Worm (Caenorhabditis elegans) whole organism, early embryonic: ENCODE results near the gene lec-2.

Experiments used
- B0310.2 ChIP-seq: sonication (generic microtip); optimal IDR thresholded peaks from 2 replicates; lab custom pipeline; 2016; ENCODE audit warnings: mild to moderate bottlenecking, missing genetic modification characterization, missing compliant biosample characterization
- F13C5.2 ChIP-seq: sonication (generic microtip); optimal IDR thresholded peaks from 2 replicates; lab custom pipeline; 2017; ENCODE audit warnings: mild to moderate bottlenecking, missing genetic modification characterization, inconsistent platforms, missing compliant biosample characterization
- aly-1 ChIP-seq: sonication (generic microtip); optimal IDR thresholded peaks from 2 replicates; lab custom pipeline; 2016; ENCODE audit warnings: missing genetic modification characterization, missing compliant biosample characterization
- ama-1 ChIP-seq: fragments of 150-350 bp; optimal IDR thresholded peaks from 2 replicates; lab custom pipeline; 2014
- ceh-13 ChIP-seq: fragments of 200-800 bp; sonication (Bioruptor generic); optimal IDR thresholded peaks from 2 replicates; lab custom pipeline; 2018; ENCODE audit warnings: mild to moderate bottlenecking, missing genetic modification characterization, missing compliant biosample characterization
- ceh-36 ChIP-seq: sonication (generic microtip); optimal IDR thresholded peaks from 2 replicates; lab custom pipeline; 2016; ENCODE audit warnings: missing genetic modification characterization, inconsistent platforms, missing compliant biosample characterization
- ets-7 ChIP-seq: sonication (generic microtip); optimal IDR thresholded peaks from 2 replicates; lab custom pipeline; 2016; ENCODE audit warnings: missing genotype, missing genetic modification characterization, missing compliant biosample characterization
- flt-1 ChIP-seq: fragments of 200-800 bp; sonication (Bioruptor generic); IDR thresholded peaks from 2 replicates; pipeline ENCODE4 v1.3.6; 2022; ENCODE audit warnings: missing genetic modification characterization, missing compliant biosample characterization
- hmbx-1 ChIP-seq: sonication (generic microtip); optimal IDR thresholded peaks from 2 replicates; lab custom pipeline; 2016; ENCODE audit warnings: mild to moderate bottlenecking, missing genetic modification characterization, missing compliant biosample characterization
- hmg-4 ChIP-seq: fragments of 200-800 bp; sonication (Bioruptor generic); optimal IDR thresholded peaks from 2 replicates; lab custom pipeline; 2018; ENCODE audit warnings: mild to moderate bottlenecking, missing genetic modification characterization, missing compliant biosample characterization
- hnd-1 ChIP-seq: sonication (generic microtip); optimal IDR thresholded peaks from 2 replicates; lab custom pipeline; 2016; ENCODE audit warnings: missing genetic modification characterization, missing compliant biosample characterization
- pes-1 ChIP-seq: fragments of 200-800 bp; sonication (Bioruptor generic); IDR thresholded peaks from 2 replicates; pipeline ENCODE4 v1.3.6; 2022; ENCODE audit warnings: missing genetic modification reagents, missing genetic modification characterization, missing compliant biosample characterization
- scrt-1 ChIP-seq: fragments of 200-800 bp; sonication (Bioruptor generic); IDR thresholded peaks from 2 replicates; pipeline ENCODE4 v1.3.6; 2022; ENCODE audit warnings: missing genetic modification characterization, missing compliant biosample characterization
- sea-1 ChIP-seq: fragments of 200-800 bp; sonication (Bioruptor generic); conservative IDR thresholded peaks from 2 replicates; pipeline ENCODE4 v1.3.6; 2022; ENCODE audit warnings: missing genetic modification characterization, missing compliant biosample characterization
- tbx-11 ChIP-seq: fragments of 200-800 bp; sonication (Bioruptor generic); IDR thresholded peaks from 2 replicates; pipeline ENCODE4 v1.3.6; 2022; ENCODE audit warnings: missing genetic modification characterization, missing compliant biosample characterization
- tbx-37 ChIP-seq: fragments of 200-800 bp; sonication (Bioruptor generic); conservative IDR thresholded peaks from 2 replicates; pipeline ENCODE4 v1.3.6; 2022; ENCODE audit warnings: missing genetic modification reagents, missing genetic modification characterization, missing compliant biosample characterization
- tra-4 ChIP-seq: sonication (generic microtip); optimal IDR thresholded peaks from 2 replicates; lab custom pipeline; 2017; ENCODE audit warnings: missing genetic modification characterization, missing compliant biosample characterization

lec-2 gene

DNA sequence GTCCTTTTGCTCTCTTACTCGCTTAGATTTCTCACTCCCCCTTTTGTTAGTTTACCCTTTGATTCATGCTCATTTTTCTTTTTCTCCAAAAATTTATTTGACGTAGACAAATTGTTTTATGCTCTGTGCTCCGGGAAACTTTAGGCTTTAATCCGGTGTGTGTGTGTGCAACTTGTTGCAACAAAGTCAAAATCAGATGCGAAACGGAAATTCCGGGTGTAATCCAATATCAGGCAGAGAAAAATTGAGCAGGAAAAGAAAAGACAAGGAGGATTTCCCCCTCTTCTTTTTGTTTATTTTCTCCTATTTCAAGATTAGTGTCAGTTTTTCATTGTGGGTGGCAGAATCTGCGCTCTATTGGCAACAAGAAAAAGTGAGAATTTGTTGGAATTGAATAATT is 23.5 kb downstream of the lec-2 start:
- TF ChIP-seq hnd-1 (tag; lab: Kevin White, UChicago), result no peak
- no peak for TF ChIP-seq scrt-1
- TF ChIP-seq ceh-13 (GFP tag; lab: Kevin White, UChicago), result no peak
- no peak for TF ChIP-seq F13C5.2
- TF ChIP-seq hmg-4 (GFP tag; lab: Kevin White, UChicago), result no peak

ce11 chrII:9990812-9991211 is 25.2 kb downstream of the lec-2 start, which contains the start of gene lec-3:
Gene lec-3 (plus strand): TSS chrII:9991112.
- TF ChIP-seq tbx-37 (no peak), ceh-13 (GFP tag; lab: Kevin White, UChicago) (no peak), ama-1 (lab: Kevin White, UChicago) (no peak), sea-1 (GFP tag; lab: Robert Waterston, UW) (no peak), pes-1 (no peak), aly-1 (no peak), B0310.2 (tag; lab: Kevin White, UChicago) (no peak), hmg-4 (GFP tag; lab: Kevin White, UChicago) (no peak), tra-4 (tag; lab: Kevin White, UChicago) (no peak), F13C5.2 (no peak), flt-1 (GFP tag; lab: Robert Waterston, UW) (no peak), tbx-11 (GFP tag; lab: Robert Waterston, UW) (no peak), hnd-1 (tag; lab: Kevin White, UChicago) (no peak), ets-7 (tag; lab: Kevin White, UChicago) (no peak)

DNA sequence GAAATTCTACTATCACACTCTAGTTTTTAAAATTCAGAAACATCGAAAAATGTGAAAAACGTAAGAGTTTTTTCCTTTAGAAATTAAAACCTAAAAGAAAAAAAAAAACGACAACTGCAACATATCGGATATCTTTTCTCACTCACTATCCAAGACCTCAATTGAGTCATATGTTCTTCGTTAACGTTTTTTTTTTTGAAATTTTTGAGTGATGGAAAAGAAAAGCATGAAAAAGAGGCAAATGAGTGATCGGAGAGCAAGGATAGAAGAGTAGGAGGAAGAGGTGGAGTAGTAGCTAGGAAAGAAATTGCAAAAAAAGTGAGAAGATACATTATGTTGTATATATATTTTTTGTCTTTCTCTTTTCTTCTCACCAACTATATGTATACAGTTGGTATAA is 26.4 kb downstream of the lec-2 start:
- TF ChIP-seq hmbx-1 (tag; lab: Kevin White, UChicago) (no peak), B0310.2 (tag; lab: Kevin White, UChicago) (no peak), flt-1 (GFP tag; lab: Robert Waterston, UW) (no peak), ceh-13 (GFP tag; lab: Kevin White, UChicago) (no peak), tbx-11 (GFP tag; lab: Robert Waterston, UW) (no peak), tra-4 (tag; lab: Kevin White, UChicago) (no peak), hnd-1 (tag; lab: Kevin White, UChicago) (no peak), aly-1 (no peak), scrt-1 (no peak), tbx-37 (no peak), hmg-4 (GFP tag; lab: Kevin White, UChicago) (no peak), ceh-36 (tag; lab: Kevin White, UChicago) (no peak), F13C5.2 (no peak), pes-1 (no peak), sea-1 (GFP tag; lab: Robert Waterston, UW) (no peak)

DNA sequence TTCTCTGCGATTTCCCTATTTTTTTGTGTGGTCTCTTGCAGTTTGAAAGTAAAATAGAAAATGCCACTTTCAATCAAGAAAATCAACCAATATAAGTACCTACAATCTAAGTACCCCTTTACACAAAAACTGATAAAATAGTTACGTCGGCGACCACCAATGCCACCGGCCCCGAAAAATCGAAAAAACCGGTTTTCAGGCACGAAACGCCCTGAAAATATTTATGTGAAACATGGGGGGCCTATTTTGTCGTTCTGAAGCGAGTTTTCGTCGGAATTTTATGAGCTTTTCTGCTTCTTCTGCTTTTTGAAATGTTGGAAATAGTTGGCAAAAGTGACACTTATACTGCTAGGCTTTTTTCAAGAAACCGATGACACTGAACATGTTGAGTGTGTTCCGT is 27.4 kb downstream of the lec-2 start:
- TF ChIP-seq tbx-37 (no peak), B0310.2 (tag; lab: Kevin White, UChicago) (no peak), ets-7 (tag; lab: Kevin White, UChicago) (no peak), hmg-4 (GFP tag; lab: Kevin White, UChicago) (no peak), ceh-36 (tag; lab: Kevin White, UChicago) (no peak), ama-1 (lab: Kevin White, UChicago) (no peak), tbx-11 (GFP tag; lab: Robert Waterston, UW) (no peak), tra-4 (tag; lab: Kevin White, UChicago) (no peak), aly-1 (no peak), ceh-13 (GFP tag; lab: Kevin White, UChicago) (no peak), sea-1 (GFP tag; lab: Robert Waterston, UW) (no peak), pes-1 (no peak), scrt-1 (no peak), F13C5.2 (no peak), flt-1 (GFP tag; lab: Robert Waterston, UW) (no peak)

- TF ChIP-seq hmbx-1 (tag; lab: Kevin White, UChicago) (no peak), tbx-11 (GFP tag; lab: Robert Waterston, UW) (no peak), ceh-36 (tag; lab: Kevin White, UChicago) (no peak), aly-1 (no peak), B0310.2 (tag; lab: Kevin White, UChicago) (no peak), hnd-1 (tag; lab: Kevin White, UChicago) (no peak), hmg-4 (GFP tag; lab: Kevin White, UChicago) (no peak), F13C5.2 (no peak), ama-1 (lab: Kevin White, UChicago) (no peak), flt-1 (GFP tag; lab: Robert Waterston, UW) (no peak), ets-7 (tag; lab: Kevin White, UChicago) (no peak), scrt-1 (no peak), tbx-37 (no peak)
These were observed 29.1 kb downstream of the lec-2 start for ce11 chrII:9986635-9987575.

DNA sequence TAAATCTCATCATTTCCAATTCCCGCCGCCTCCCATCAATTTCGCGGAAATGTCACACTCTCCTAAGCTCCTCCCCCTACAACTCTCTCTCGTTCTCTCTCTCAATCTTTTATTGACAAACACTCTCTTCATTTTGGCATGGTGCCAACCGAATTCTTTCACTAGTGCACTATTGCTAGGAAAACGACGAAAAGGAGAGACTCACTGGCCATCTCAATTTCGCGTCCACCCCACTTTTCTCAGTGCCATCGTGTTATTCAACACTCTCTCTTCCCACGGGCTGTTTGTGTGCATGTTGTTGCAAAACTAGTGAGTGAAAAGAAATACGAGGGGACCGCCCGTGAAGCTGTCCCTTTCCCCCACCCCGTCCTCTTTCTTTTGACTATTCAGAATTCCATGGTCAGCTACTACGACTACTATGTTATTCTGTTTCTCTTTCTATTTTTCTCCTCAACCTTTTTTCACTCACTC is 31.1 kb downstream of the lec-2 start:
- peak; percentile 47 for TF ChIP-seq hmg-4 (GFP tag; lab: Kevin White, UChicago)
- no peak for TF ChIP-seq aly-1
- TF ChIP-seq tbx-11 (GFP tag; lab: Robert Waterston, UW), result no peak
- no peak for TF ChIP-seq ama-1 (lab: Kevin White, UChicago)
- TF ChIP-seq F13C5.2, result peak; percentile 49
- TF ChIP-seq tbx-37, result no peak
- TF ChIP-seq hnd-1 (tag; lab: Kevin White, UChicago), result no peak
- TF ChIP-seq ets-7 (tag; lab: Kevin White, UChicago), result no peak
- no peak for TF ChIP-seq flt-1 (GFP tag; lab: Robert Waterston, UW)
- no peak for TF ChIP-seq tra-4 (tag; lab: Kevin White, UChicago)

DNA sequence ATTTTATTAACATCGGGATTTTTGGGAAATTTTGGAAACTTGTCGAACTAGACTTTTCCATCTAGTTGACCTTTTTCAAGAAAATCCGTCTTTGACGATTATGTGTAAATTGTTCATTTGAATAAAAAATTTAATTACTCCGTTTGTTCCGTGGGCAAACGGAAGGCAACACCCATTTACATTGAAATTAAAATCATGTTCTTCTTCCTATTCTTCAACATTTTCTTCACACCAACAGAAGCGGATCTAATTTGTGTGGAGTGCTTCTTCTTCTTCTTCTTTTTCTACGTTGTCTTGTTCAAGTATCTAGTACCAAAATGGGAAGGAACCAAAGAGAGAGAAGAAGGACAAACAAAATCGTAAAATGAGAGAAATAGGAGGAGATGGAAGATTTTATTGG is 33.5 kb downstream of the lec-2 start:
- no peak for TF ChIP-seq hmg-4 (GFP tag; lab: Kevin White, UChicago)
- TF ChIP-seq ceh-13 (GFP tag; lab: Kevin White, UChicago), result no peak
- TF ChIP-seq hnd-1 (tag; lab: Kevin White, UChicago), result no peak
- TF ChIP-seq tbx-37, result no peak
- no peak for TF ChIP-seq ets-7 (tag; lab: Kevin White, UChicago)
- no peak for TF ChIP-seq ceh-36 (tag; lab: Kevin White, UChicago)
- TF ChIP-seq pes-1, result no peak
- no peak for TF ChIP-seq flt-1 (GFP tag; lab: Robert Waterston, UW)
- TF ChIP-seq aly-1, result no peak
- TF ChIP-seq hmbx-1 (tag; lab: Kevin White, UChicago), result no peak
- TF ChIP-seq B0310.2 (tag; lab: Kevin White, UChicago), result no peak
- no peak for TF ChIP-seq ama-1 (lab: Kevin White, UChicago)
